Worm (Caenorhabditis elegans) whole organism, L3 larva: Measurements from ENCODE around the gene T23E7.6.

Experiments used
- R02D3.7 ChIP-seq: fragments of 150-350 bp; optimal IDR thresholded peaks from 2 replicates; lab custom pipeline; 2014; ENCODE audit warnings: missing biosample characterization, missing genetic modification characterization
- ZK546.5 ChIP-seq: sonication (generic microtip); optimal IDR thresholded peaks from 2 replicates; lab custom pipeline; 2017; ENCODE audit warnings: missing biosample characterization, missing genetic modification characterization
- aly-2 ChIP-seq: fragments of 150-350 bp; optimal IDR thresholded peaks from 2 replicates; lab custom pipeline; 2014; ENCODE audit warnings: missing biosample characterization, missing genetic modification characterization
- ama-1 ChIP-seq: fragments of 150-350 bp; optimal IDR thresholded peaks from 2 replicates; lab custom pipeline; 2018
- ceh-16 ChIP-seq: sonication (generic microtip); optimal IDR thresholded peaks from 2 replicates; lab custom pipeline; 2017; ENCODE audit warnings: missing biosample characterization, missing genetic modification characterization
- ceh-28 ChIP-seq: fragments of 150-350 bp; optimal IDR thresholded peaks from 2 replicates; lab custom pipeline; 2014; ENCODE audit warnings: missing biosample characterization, missing genetic modification reagents, missing genetic modification characterization
- ceh-82 ChIP-seq: fragments of 150-350 bp; optimal IDR thresholded peaks from 2 replicates; lab custom pipeline; 2014; ENCODE audit warnings: missing biosample characterization, missing genetic modification characterization
- ceh-9 ChIP-seq: sonication (generic microtip); optimal IDR thresholded peaks from 2 replicates; lab custom pipeline; 2018; ENCODE audit warnings: missing biosample characterization, missing genetic modification characterization
- daf-12 ChIP-seq: fragments of 150-350 bp; optimal IDR thresholded peaks from 2 replicates; lab custom pipeline; 2014; ENCODE audit warnings: missing biosample characterization, missing genetic modification reagents, missing genetic modification characterization
- egl-27 ChIP-seq: sonication (generic microtip); optimal IDR thresholded peaks from 4 replicates; lab custom pipeline; 2017; ENCODE audit warnings: missing biosample characterization, missing genetic modification reagents, missing genetic modification characterization
- egl-5 ChIP-seq: fragments of 150-350 bp; optimal IDR thresholded peaks from 2 replicates; lab custom pipeline; 2017; ENCODE audit warnings: missing biosample characterization, missing genetic modification reagents, missing genetic modification characterization, inconsistent platforms
- elt-1 ChIP-seq: fragments of 150-350 bp; optimal IDR thresholded peaks from 2 replicates; lab custom pipeline; 2014; ENCODE audit warnings: missing biosample characterization, missing genetic modification characterization
- elt-2 ChIP-seq: sonication (generic microtip); optimal IDR thresholded peaks from 2 replicates; lab custom pipeline; 2016; ENCODE audit warnings: missing genetic modification reagents, mild to moderate bottlenecking, missing genetic modification characterization, missing compliant biosample characterization
- elt-3 ChIP-seq, 3 experiments: fragments of 150-350 bp in 1 of 3; sonication (generic microtip) in 2 of 3; optimal IDR thresholded peaks; 2 replicates in 2 of 3; 4 replicates in 1 of 3; lab custom pipeline; 2014 to 2017; ENCODE audit warnings: missing biosample characterization in 3 of 3, missing genetic modification characterization in 3 of 3
- eor-1 ChIP-seq, 2 experiments: fragments of 150-350 bp; optimal IDR thresholded peaks; 2 replicates each; lab custom pipeline; 2014 to 2018; ENCODE audit warnings: missing biosample characterization in 2 of 2, missing genetic modification characterization in 2 of 2
- fkh-10 ChIP-seq: sonication (generic microtip); optimal IDR thresholded peaks from 2 replicates; lab custom pipeline; 2017; ENCODE audit warnings: missing biosample characterization, missing genetic modification reagents, missing genetic modification characterization
- fkh-2 ChIP-seq: fragments of 150-350 bp; optimal IDR thresholded peaks from 2 replicates; lab custom pipeline; 2014; ENCODE audit warnings: missing biosample characterization, missing genetic modification reagents, missing genetic modification characterization
- fos-1 ChIP-seq: fragments of 150-350 bp; optimal IDR thresholded peaks from 2 replicates; lab custom pipeline; 2014; ENCODE audit warnings: missing biosample characterization, missing genetic modification characterization
- hmg-11 ChIP-seq: sonication (generic microtip); optimal IDR thresholded peaks from 2 replicates; lab custom pipeline; 2016; ENCODE audit warnings: missing genetic modification characterization, missing compliant biosample characterization
- jun-1 ChIP-seq: fragments of 150-350 bp; optimal IDR thresholded peaks from 2 replicates; lab custom pipeline; 2014; ENCODE audit warnings: missing biosample characterization, missing genetic modification reagents, missing genetic modification characterization
- lin-15B ChIP-seq: fragments of 150-350 bp; optimal IDR thresholded peaks from 2 replicates; lab custom pipeline; 2014; ENCODE audit warnings: missing biosample characterization, missing genetic modification characterization
- lin-39 ChIP-seq: fragments of 150-350 bp; optimal IDR thresholded peaks from 2 replicates; lab custom pipeline; 2018; ENCODE audit warnings: missing biosample characterization, missing genetic modification reagents, missing genetic modification characterization
- lsy-12 ChIP-seq: sonication (generic microtip); optimal IDR thresholded peaks from 2 replicates; lab custom pipeline; 2016; ENCODE audit warnings: mild to moderate bottlenecking, missing genetic modification characterization, missing compliant biosample characterization
- mdl-1 ChIP-seq: fragments of 150-350 bp; optimal IDR thresholded peaks from 2 replicates; lab custom pipeline; 2014; ENCODE audit warnings: missing biosample characterization, missing genetic modification characterization
- mml-1 ChIP-seq: fragments of 150-350 bp; sonication (generic microtip); optimal IDR thresholded peaks from 3 replicates; lab custom pipeline; 2014; ENCODE audit warnings: missing biosample characterization, missing genetic modification characterization
- nfya-1 ChIP-seq: sonication (generic microtip); optimal IDR thresholded peaks from 2 replicates; lab custom pipeline; 2017; ENCODE audit warnings: missing genetic modification characterization, mild to moderate bottlenecking, missing compliant biosample characterization, antibody characterized with exemption, moderate library complexity; ENCODE audit not compliant: insufficient read depth
- nhr-11 ChIP-seq: fragments of 150-350 bp; optimal IDR thresholded peaks from 2 replicates; lab custom pipeline; 2014; ENCODE audit warnings: missing biosample characterization, missing genetic modification characterization
- nhr-23 ChIP-seq: fragments of 150-350 bp; optimal IDR thresholded peaks from 2 replicates; lab custom pipeline; 2014; ENCODE audit warnings: missing biosample characterization, missing genetic modification reagents, missing genetic modification characterization
- nhr-237 ChIP-seq: fragments of 150-350 bp; optimal IDR thresholded peaks from 2 replicates; lab custom pipeline; 2014; ENCODE audit warnings: missing biosample characterization, missing genetic modification characterization
- nhr-25 ChIP-seq: sonication (generic microtip); optimal IDR thresholded peaks from 2 replicates; lab custom pipeline; 2017; ENCODE audit warnings: missing biosample characterization, missing genetic modification characterization
- nhr-28 ChIP-seq: fragments of 150-350 bp; optimal IDR thresholded peaks from 2 replicates; lab custom pipeline; 2014; ENCODE audit warnings: missing biosample characterization, missing genetic modification characterization
- nhr-43 ChIP-seq: sonication (generic microtip); optimal IDR thresholded peaks from 2 replicates; lab custom pipeline; 2016; ENCODE audit warnings: mild to moderate bottlenecking, missing genetic modification characterization, missing compliant biosample characterization; ENCODE audit not compliant: poor library complexity, severe bottlenecking
- nhr-67 ChIP-seq: fragments of 150-350 bp; optimal IDR thresholded peaks from 2 replicates; lab custom pipeline; 2014; ENCODE audit warnings: missing biosample characterization, missing genetic modification characterization
- nhr-76 ChIP-seq: fragments of 150-350 bp; sonication (generic microtip); optimal IDR thresholded peaks from 5 replicates; lab custom pipeline; 2014; ENCODE audit warnings: missing biosample characterization, missing genetic modification characterization
- nhr-77 ChIP-seq: fragments of 150-350 bp; optimal IDR thresholded peaks from 2 replicates; lab custom pipeline; 2014; ENCODE audit warnings: missing biosample characterization, missing genetic modification characterization
- pha-4 ChIP-seq: fragments of 150-350 bp; optimal IDR thresholded peaks from 2 replicates; lab custom pipeline; 2014; ENCODE audit warnings: missing biosample characterization, missing genetic modification reagents, missing genetic modification characterization
- pqm-1 ChIP-seq: fragments of 150-350 bp; optimal IDR thresholded peaks from 2 replicates; lab custom pipeline; 2017; ENCODE audit warnings: missing biosample characterization, missing genetic modification characterization, inconsistent platforms
- sea-2 ChIP-seq: fragments of 150-350 bp; sonication (generic microtip); optimal IDR thresholded peaks from 4 replicates; lab custom pipeline; 2014; ENCODE audit warnings: missing biosample characterization, missing genetic modification reagents, missing genetic modification characterization
- skn-1 ChIP-seq: fragments of 150-350 bp; optimal IDR thresholded peaks from 2 replicates; lab custom pipeline; 2014; ENCODE audit warnings: missing biosample characterization, missing genetic modification characterization
- snpc-4 ChIP-seq: fragments of 150-350 bp; optimal IDR thresholded peaks from 2 replicates; lab custom pipeline; 2014; ENCODE audit warnings: missing biosample characterization, missing genetic modification characterization
- tbx-2 ChIP-seq: sonication (generic microtip); optimal IDR thresholded peaks from 2 replicates; lab custom pipeline; 2016; ENCODE audit warnings: mild to moderate bottlenecking, missing genetic modification characterization, missing compliant biosample characterization
- unc-39 ChIP-seq: sonication (generic microtip); optimal IDR thresholded peaks from 4 replicates; lab custom pipeline; 2017; ENCODE audit warnings: missing biosample characterization, missing genetic modification characterization
- zag-1 ChIP-seq: fragments of 150-350 bp; optimal IDR thresholded peaks from 2 replicates; lab custom pipeline; 2014; ENCODE audit warnings: missing biosample characterization, missing genetic modification characterization
- ztf-11 ChIP-seq: fragments of 150-350 bp; optimal IDR thresholded peaks from 2 replicates; lab custom pipeline; 2014; ENCODE audit warnings: missing biosample characterization, missing genetic modification characterization
- ztf-4 ChIP-seq: fragments of 150-350 bp; optimal IDR thresholded peaks from 2 replicates; lab custom pipeline; 2014; ENCODE audit warnings: missing biosample characterization, missing genetic modification characterization

T23E7.6 gene

DNA sequence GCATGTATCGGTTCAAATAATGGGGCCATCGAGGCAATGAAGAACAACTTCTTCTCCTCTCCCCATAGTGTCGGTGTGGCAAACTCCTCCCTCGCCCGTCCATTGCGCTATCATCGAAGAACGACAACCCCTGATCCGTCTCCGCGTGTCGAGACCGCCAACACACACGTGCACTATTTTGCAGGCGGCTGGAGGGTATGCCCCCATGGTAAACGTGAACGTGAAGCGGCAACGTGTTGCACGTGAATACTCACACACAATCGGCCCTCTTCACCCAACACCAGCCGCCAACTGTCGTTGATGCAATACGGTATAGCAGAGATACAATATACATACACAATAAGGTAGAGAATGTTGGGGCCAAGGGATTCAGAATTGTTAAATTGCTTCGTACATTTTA lies 51.4 kb downstream of the T23E7.6 start (continued):
- no peak for TF ChIP-seq eor-1 (tag; optimal IDR thresholded peaks at IDR 0.05; lab: Kevin White, UChicago)
- no peak for TF ChIP-seq ceh-28 (tag; lab: Kevin White, UChicago)
- TF ChIP-seq snpc-4: no peak
- TF ChIP-seq sea-2: no peak
- TF ChIP-seq, all 47 proteins: peak for 14

DNA sequence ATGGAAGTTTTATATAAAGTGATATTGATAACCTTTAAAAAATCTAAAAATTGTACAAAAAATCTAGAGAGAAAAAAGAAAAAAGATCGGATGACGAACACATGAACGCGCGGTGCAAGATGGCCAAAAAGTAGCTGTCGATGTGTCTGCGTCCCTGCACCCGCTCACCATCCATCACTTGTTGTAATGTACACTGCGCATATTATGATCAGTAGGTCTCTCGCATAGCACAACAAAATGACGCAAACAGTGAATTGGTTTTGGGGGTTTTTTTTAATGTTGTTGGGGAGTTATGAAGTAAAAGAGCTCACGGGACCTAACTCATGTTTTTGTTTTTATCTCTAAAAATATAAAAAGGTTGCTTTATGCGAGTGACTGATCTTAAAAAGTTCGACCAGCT lies 52.9 kb downstream of the T23E7.6 start:
- no peak for TF ChIP-seq lin-15B
- TF ChIP-seq nhr-43 (tag; lab: Kevin White, UChicago): peak; percentile 47
- TF ChIP-seq unc-39 (tag; lab: Kevin White, UChicago): no peak
- no peak for TF ChIP-seq fos-1 (tag; lab: Kevin White, UChicago)
- TF ChIP-seq mml-1: peak; percentile 11
- TF ChIP-seq tbx-2: no peak
- peak; percentile 50 for TF ChIP-seq lin-39 (tag; lab: Kevin White, UChicago)
- peak; percentile 15 for TF ChIP-seq hmg-11
- TF ChIP-seq ceh-82 (tag; lab: Kevin White, UChicago): no peak
- TF ChIP-seq nhr-25 (tag; lab: Kevin White, UChicago): no peak
- TF ChIP-seq lsy-12 (tag; lab: Kevin White, UChicago): no peak
- no peak for TF ChIP-seq egl-27 (tag; lab: Kevin White, UChicago)
- no peak for TF ChIP-seq nhr-28 (tag; lab: Kevin White, UChicago)
- TF ChIP-seq nhr-76 (tag; lab: Kevin White, UChicago): no peak
- no peak for TF ChIP-seq daf-12 (tag; lab: Kevin White, UChicago)
- TF ChIP-seq pha-4: peak; percentile 30
- TF ChIP-seq snpc-4: no peak
- TF ChIP-seq ceh-28 (tag; lab: Kevin White, UChicago): no peak
- TF ChIP-seq ZK546.5 (tag; lab: Kevin White, UChicago): no peak
- TF ChIP-seq R02D3.7 (tag; lab: Kevin White, UChicago): no peak
- TF ChIP-seq nfya-1 (tag; lab: Kevin White, UChicago): no peak
- no peak for TF ChIP-seq nhr-237 (tag; lab: Kevin White, UChicago)
- no peak for TF ChIP-seq nhr-67
- TF ChIP-seq elt-2 (tag; lab: Kevin White, UChicago): no peak
- peak; percentile 49 for TF ChIP-seq egl-5 (tag; lab: Kevin White, UChicago)
- TF ChIP-seq nhr-23 (tag; lab: Kevin White, UChicago): no peak
- TF ChIP-seq fkh-2 (tag; lab: Kevin White, UChicago): no peak
- no peak for TF ChIP-seq eor-1 (tag; optimal IDR thresholded peaks at IDR 0.05; lab: Kevin White, UChicago)
- TF ChIP-seq aly-2: no peak
- no peak for TF ChIP-seq pqm-1 (tag; lab: Kevin White, UChicago)
- no peak for TF ChIP-seq mdl-1 (tag; lab: Kevin White, UChicago)
- no peak for TF ChIP-seq nhr-11 (tag; lab: Kevin White, UChicago)
- no peak for TF ChIP-seq zag-1 (tag; lab: Kevin White, UChicago)
- TF ChIP-seq jun-1 (tag; lab: Kevin White, UChicago): no peak
- no peak for TF ChIP-seq elt-1 (tag; lab: Kevin White, UChicago)
- no peak for TF ChIP-seq skn-1 (tag; lab: Kevin White, UChicago)
- TF ChIP-seq fkh-10 (GFP tag; lab: Kevin White, UChicago): no peak
- no peak for TF ChIP-seq elt-3 (tag; optimal IDR thresholded peaks at IDR 0.05; lab: Kevin White, UChicago)
- TF ChIP-seq ceh-16 (tag; lab: Kevin White, UChicago): no peak
- no peak for TF ChIP-seq nhr-77
- TF ChIP-seq ceh-9: no peak
- no peak for TF ChIP-seq ama-1
- TF ChIP-seq ztf-4: no peak
- TF ChIP-seq ztf-11: no peak
- TF ChIP-seq sea-2: no peak
